Worm (Caenorhabditis elegans) whole organism, L4 larva: ENCODE measurements around the gene Y49F6B.19.

Source experiments
- aha-1 ChIP-seq: fragments of 150-350 bp; peaks from one replicate; lab custom pipeline; 2014; ENCODE audit warnings: missing biosample characterization, missing genetic modification characterization
- dve-1 ChIP-seq: sonication (generic microtip); optimal IDR thresholded peaks from 2 replicates; lab custom pipeline; 2017; ENCODE audit warnings: antibody characterized with exemption, mild to moderate bottlenecking, missing genetic modification characterization, missing compliant biosample characterization; ENCODE audit not compliant: insufficient read depth
- nhr-42 ChIP-seq: fragments of 200-800 bp; sonication (Bioruptor generic); IDR thresholded peaks from 2 replicates; pipeline ENCODE4 v1.3.6; 2022; ENCODE audit warnings: missing genetic modification characterization, missing compliant biosample characterization

ce11 chrII:3477171-3477570 lies 35.0 kb downstream of the Y49F6B.19 start, which contains the start of gene fbxb-104:
- TF ChIP-seq nhr-42 (GFP tag; lab: Robert Waterston, UW) (no peak), dve-1 (tag; lab: Kevin White, UChicago) (no peak), aha-1 (no peak)
